Worm (Caenorhabditis elegans) whole organism, L2 larva: ENCODE results near the gene srlf-3.

Experiments
- C34F6.9 ChIP-seq: fragments of 150-350 bp; optimal IDR thresholded peaks from 2 replicates; lab custom pipeline; 2014; ENCODE audit warnings: missing biosample characterization, missing genetic modification characterization
- F13H6.1 ChIP-seq: sonication (generic microtip); optimal IDR thresholded peaks from 2 replicates; lab custom pipeline; 2016; ENCODE audit warnings: missing genetic modification characterization, missing compliant biosample characterization
- R02D3.7 ChIP-seq: fragments of 150-350 bp; optimal IDR thresholded peaks from 2 replicates; lab custom pipeline; 2014; ENCODE audit warnings: missing biosample characterization, missing genetic modification characterization
- Y55F3AM.14 ChIP-seq: fragments of 200-800 bp; sonication (Bioruptor generic); optimal IDR thresholded peaks from 2 replicates; lab custom pipeline; 2018; ENCODE audit warnings: mild to moderate bottlenecking, missing genetic modification characterization, missing compliant biosample characterization
- alr-1 ChIP-seq: fragments of 150-350 bp; optimal IDR thresholded peaks from 2 replicates; lab custom pipeline; 2014; ENCODE audit warnings: missing biosample characterization, missing genetic modification characterization
- aly-2 ChIP-seq: fragments of 150-350 bp; optimal IDR thresholded peaks from 2 replicates; lab custom pipeline; 2014; ENCODE audit warnings: missing biosample characterization, missing genetic modification characterization
- blmp-1 ChIP-seq: sonication (generic microtip); optimal IDR thresholded peaks from 2 replicates; lab custom pipeline; 2017; ENCODE audit warnings: missing genetic modification characterization, mild to moderate bottlenecking, missing compliant biosample characterization, antibody characterized with exemption, moderate library complexity; ENCODE audit not compliant: insufficient read depth
- ceh-16 ChIP-seq: fragments of 150-350 bp; optimal IDR thresholded peaks from 2 replicates; lab custom pipeline; 2014; ENCODE audit warnings: missing biosample characterization, missing genetic modification characterization
- crh-2 ChIP-seq: sonication (generic microtip); optimal IDR thresholded peaks from 2 replicates; lab custom pipeline; 2017; ENCODE audit warnings: missing biosample characterization, missing genetic modification characterization
- dmd-4 ChIP-seq: sonication (generic microtip); optimal IDR thresholded peaks from 2 replicates; lab custom pipeline; 2017; ENCODE audit warnings: missing biosample characterization, missing genetic modification characterization
- egl-27 ChIP-seq: sonication (generic microtip); optimal IDR thresholded peaks from 3 replicates; lab custom pipeline; 2017; ENCODE audit warnings: missing biosample characterization, missing genetic modification reagents, missing genetic modification characterization
- elt-3 ChIP-seq: sonication (generic microtip); optimal IDR thresholded peaks from 2 replicates; lab custom pipeline; 2017; ENCODE audit warnings: missing biosample characterization, missing genetic modification characterization
- fos-1 ChIP-seq: fragments of 150-350 bp; optimal IDR thresholded peaks from 2 replicates; lab custom pipeline; 2014; ENCODE audit warnings: missing biosample characterization, missing genetic modification characterization
- gmeb-1 ChIP-seq: fragments of 150-350 bp; optimal IDR thresholded peaks from 2 replicates; lab custom pipeline; 2014; ENCODE audit warnings: missing biosample characterization, missing genetic modification characterization
- lin-13 ChIP-seq: fragments of 150-350 bp; optimal IDR thresholded peaks from 2 replicates; lab custom pipeline; 2014; ENCODE audit warnings: missing biosample characterization, missing genetic modification reagents, missing genetic modification characterization
- lin-39 ChIP-seq: fragments of 150-350 bp; optimal IDR thresholded peaks from 2 replicates; lab custom pipeline; 2014; ENCODE audit warnings: missing biosample characterization, missing genetic modification reagents, missing genetic modification characterization
- lsy-2 ChIP-seq, 2 experiments: fragments of 150-350 bp in 1 of 2; sonication (generic microtip) in 1 of 2; optimal IDR thresholded peaks; 2 replicates each; lab custom pipeline; 2014 to 2017; ENCODE audit warnings: missing biosample characterization in 2 of 2, missing genetic modification characterization in 2 of 2
- mab-5 ChIP-seq: fragments of 150-350 bp; optimal IDR thresholded peaks from 2 replicates; lab custom pipeline; 2014; ENCODE audit warnings: missing biosample characterization, missing genetic modification characterization
- mbf-1 ChIP-seq: sonication (generic microtip); optimal IDR thresholded peaks from 2 replicates; lab custom pipeline; 2017; ENCODE audit warnings: missing biosample characterization, missing genetic modification characterization
- mdl-1 ChIP-seq, 2 experiments: fragments of 150-350 bp in 1 of 2; sonication (generic microtip) in 1 of 2; optimal IDR thresholded peaks; 2 replicates each; lab custom pipeline; 2017; ENCODE audit warnings: missing biosample characterization in 2 of 2, missing genetic modification characterization in 2 of 2
- nhr-10 ChIP-seq: sonication (generic microtip); optimal IDR thresholded peaks from 2 replicates; lab custom pipeline; 2017; ENCODE audit warnings: missing biosample characterization, missing genetic modification characterization
- nhr-11 ChIP-seq: fragments of 150-350 bp; optimal IDR thresholded peaks from 2 replicates; lab custom pipeline; 2014; ENCODE audit warnings: missing biosample characterization, missing genetic modification characterization
- nhr-12 ChIP-seq: fragments of 150-350 bp; optimal IDR thresholded peaks from 2 replicates; lab custom pipeline; 2014; ENCODE audit warnings: missing biosample characterization, missing genetic modification characterization
- nhr-129 ChIP-seq: fragments of 150-350 bp; optimal IDR thresholded peaks from 2 replicates; lab custom pipeline; 2014; ENCODE audit warnings: missing biosample characterization, missing genetic modification characterization
- nhr-21 ChIP-seq: fragments of 150-350 bp; optimal IDR thresholded peaks from 2 replicates; lab custom pipeline; 2014; ENCODE audit warnings: missing biosample characterization, missing genetic modification characterization
- nhr-23 ChIP-seq: fragments of 150-350 bp; optimal IDR thresholded peaks from 2 replicates; lab custom pipeline; 2014; ENCODE audit warnings: missing biosample characterization, missing genetic modification reagents, missing genetic modification characterization
- nhr-237 ChIP-seq: fragments of 150-350 bp; optimal IDR thresholded peaks from 2 replicates; lab custom pipeline; 2014; ENCODE audit warnings: missing biosample characterization, missing genetic modification characterization
- nhr-25 ChIP-seq: fragments of 150-350 bp; sonication (generic microtip); optimal IDR thresholded peaks from 3 replicates; lab custom pipeline; 2014; ENCODE audit warnings: missing biosample characterization, missing genetic modification characterization
- nhr-6 ChIP-seq: fragments of 150-350 bp; optimal IDR thresholded peaks from 2 replicates; lab custom pipeline; 2014; ENCODE audit warnings: missing biosample characterization, missing genetic modification characterization
- peb-1 ChIP-seq: fragments of 150-350 bp; optimal IDR thresholded peaks from 2 replicates; lab custom pipeline; 2014; ENCODE audit warnings: missing biosample characterization, missing genetic modification characterization
- sem-4 ChIP-seq: fragments of 150-350 bp; optimal IDR thresholded peaks from 2 replicates; lab custom pipeline; 2014; ENCODE audit warnings: missing biosample characterization, missing genetic modification reagents, missing genetic modification characterization
- skn-1 ChIP-seq: sonication (generic microtip); optimal IDR thresholded peaks from 2 replicates; lab custom pipeline; 2017; ENCODE audit warnings: missing biosample characterization, missing genetic modification characterization
- sma-3 ChIP-seq: sonication (generic microtip); optimal IDR thresholded peaks from 2 replicates; lab custom pipeline; 2016; ENCODE audit warnings: missing genetic modification reagents, missing genetic modification characterization, missing compliant biosample characterization
- sma-9 ChIP-seq, 2 experiments: fragments of 150-350 bp in 1 of 2; sonication (generic microtip) in 1 of 2; optimal IDR thresholded peaks; 2 replicates each; lab custom pipeline; 2014 to 2016; ENCODE audit warnings: missing genetic modification characterization in 2 of 2, mild to moderate bottlenecking in 1 of 2, missing biosample characterization in 1 of 2, missing compliant biosample characterization in 1 of 2, missing genetic modification reagents in 1 of 2, moderate library complexity in 1 of 2
- snpc-4 ChIP-seq: fragments of 150-350 bp; optimal IDR thresholded peaks from 2 replicates; lab custom pipeline; 2014; ENCODE audit warnings: missing biosample characterization, missing genetic modification characterization
- unc-55 ChIP-seq: fragments of 150-350 bp; sonication (generic microtip); optimal IDR thresholded peaks from 3 replicates; lab custom pipeline; 2014; ENCODE audit warnings: missing biosample characterization, missing genetic modification reagents, missing genetic modification characterization
- unc-62 ChIP-seq: fragments of 150-350 bp; optimal IDR thresholded peaks from 2 replicates; lab custom pipeline; 2014; ENCODE audit warnings: missing biosample characterization, missing genetic modification reagents, missing genetic modification characterization
- zag-1 ChIP-seq: fragments of 150-350 bp; optimal IDR thresholded peaks from 2 replicates; lab custom pipeline; 2014; ENCODE audit warnings: missing biosample characterization, missing genetic modification characterization
- ztf-1 ChIP-seq: fragments of 200-800 bp; sonication (Bioruptor generic); conservative IDR thresholded peaks from 2 replicates; pipeline ENCODE4 v1.3.6; 2022; ENCODE audit warnings: missing genetic modification characterization, missing compliant biosample characterization
- ztf-4 ChIP-seq: fragments of 150-350 bp; optimal IDR thresholded peaks from 2 replicates; lab custom pipeline; 2014; ENCODE audit warnings: missing biosample characterization, missing genetic modification characterization

The srlf-3 gene

DNA sequence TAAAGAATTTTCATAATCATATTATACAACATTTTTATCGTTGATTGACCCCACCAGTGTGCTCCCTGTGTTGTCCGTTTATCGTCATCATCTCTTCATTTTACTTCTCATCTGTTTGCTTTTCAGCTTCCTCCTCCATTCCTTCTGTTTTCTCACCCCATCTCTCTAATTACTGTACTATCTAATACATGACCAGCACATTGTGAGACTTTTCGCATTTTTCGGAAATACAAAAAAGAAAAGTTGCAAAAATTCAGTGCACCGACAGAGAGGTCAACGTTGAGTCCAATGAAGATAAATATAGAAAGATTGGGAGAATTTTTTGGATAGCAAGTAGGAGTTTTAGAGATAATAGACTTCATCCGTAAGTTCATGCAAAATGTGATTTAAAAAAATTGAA, 32.7 kb downstream of the srlf-3 start:
- TF ChIP-seq R02D3.7 (tag; lab: Kevin White, UChicago): no peak
- TF ChIP-seq ztf-4: no peak
- TF ChIP-seq aly-2: no peak
- no peak for TF ChIP-seq unc-62 (GFP tag; lab: Kevin White, UChicago)
- TF ChIP-seq nhr-23 (tag; lab: Kevin White, UChicago): no peak
- no peak for TF ChIP-seq alr-1 (tag; lab: Kevin White, UChicago)
- no peak for TF ChIP-seq nhr-11 (tag; lab: Kevin White, UChicago)
- TF ChIP-seq nhr-129 (tag; lab: Kevin White, UChicago): no peak

DNA sequence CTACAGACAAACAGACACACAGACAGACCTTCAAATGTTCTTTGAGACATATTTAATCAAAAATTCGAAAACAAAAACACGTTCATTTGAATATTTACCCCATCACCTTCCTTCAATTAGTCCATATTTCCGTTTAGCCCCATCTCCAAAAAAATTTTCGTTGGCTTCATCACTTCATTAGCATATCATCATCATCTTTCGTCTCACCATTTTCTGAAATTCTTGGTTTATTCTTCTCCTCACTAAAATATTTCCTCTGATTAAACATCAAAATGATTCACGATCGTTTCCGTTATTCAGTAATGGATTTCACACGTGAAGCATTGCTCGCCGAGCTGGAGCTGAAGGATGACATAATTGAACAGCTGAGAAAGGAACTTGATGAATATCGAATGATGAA, 33.3 kb downstream of the srlf-3 start, which contains the start of gene pkg-2:
Gene pkg-2, plus strand, starts transcription at position 301 of the 400 bp plus-strand sequence.
- TF ChIP-seq Y55F3AM.14 (GFP tag; lab: Kevin White, UChicago) (no peak), nhr-129 (tag; lab: Kevin White, UChicago) (no peak), mdl-1 (tag; optimal IDR thresholded peaks at IDR 0.05; lab: Kevin White, UChicago) (no peak), lin-13 (GFP tag; lab: Kevin White, UChicago) (no peak), gmeb-1 (no peak), peb-1 (no peak)

DNA sequence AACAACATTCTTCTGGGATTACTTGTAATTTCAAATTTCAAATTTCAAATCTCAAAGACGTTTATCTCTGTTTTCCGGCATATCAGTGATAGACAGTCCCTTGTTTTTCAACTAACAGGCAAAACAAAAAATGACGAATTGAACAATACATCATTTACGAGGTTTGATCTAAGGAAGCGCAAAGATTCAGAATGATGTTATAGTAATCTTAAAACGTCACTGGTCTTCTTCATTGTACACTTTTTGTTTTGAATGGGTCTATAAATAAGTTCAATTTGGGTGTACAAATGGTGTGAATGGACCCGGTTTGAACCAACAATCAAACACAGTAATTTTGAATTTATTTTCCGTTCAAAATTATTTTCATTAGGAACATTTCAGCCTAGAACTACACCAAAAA, 36.7 kb downstream of the srlf-3 start:
- no peak for TF ChIP-seq aly-2
- TF ChIP-seq lin-39 (tag; lab: Kevin White, UChicago): no peak
- TF ChIP-seq lin-13 (GFP tag; lab: Kevin White, UChicago): no peak
- TF ChIP-seq nhr-25 (tag; lab: Kevin White, UChicago): no peak
- TF ChIP-seq nhr-10 (tag; lab: Kevin White, UChicago): no peak
- no peak for TF ChIP-seq peb-1
- TF ChIP-seq nhr-11 (tag; lab: Kevin White, UChicago): no peak
- no peak for TF ChIP-seq lsy-2 (tag; optimal IDR thresholded peaks at IDR 0.05; lab: Kevin White, UChicago)
- TF ChIP-seq F13H6.1: no peak
- no peak for TF ChIP-seq ceh-16
- no peak for TF ChIP-seq fos-1 (tag; lab: Kevin White, UChicago)
- TF ChIP-seq skn-1 (tag; lab: Kevin White, UChicago): no peak
- TF ChIP-seq nhr-237 (tag; lab: Kevin White, UChicago): no peak
- no peak for TF ChIP-seq sma-9 (GFP tag; optimal IDR thresholded peaks at IDR 0.05; lab: Kevin White, UChicago)
- no peak for TF ChIP-seq sma-9 (tag; optimal IDR thresholded peaks at IDR 0.05; lab: Kevin White, UChicago)
- no peak for TF ChIP-seq nhr-21 (tag; lab: Kevin White, UChicago)
- TF ChIP-seq snpc-4 (tag; lab: Kevin White, UChicago): no peak
- no peak for TF ChIP-seq egl-27 (tag; lab: Kevin White, UChicago)
- TF ChIP-seq ztf-4: no peak

DNA sequence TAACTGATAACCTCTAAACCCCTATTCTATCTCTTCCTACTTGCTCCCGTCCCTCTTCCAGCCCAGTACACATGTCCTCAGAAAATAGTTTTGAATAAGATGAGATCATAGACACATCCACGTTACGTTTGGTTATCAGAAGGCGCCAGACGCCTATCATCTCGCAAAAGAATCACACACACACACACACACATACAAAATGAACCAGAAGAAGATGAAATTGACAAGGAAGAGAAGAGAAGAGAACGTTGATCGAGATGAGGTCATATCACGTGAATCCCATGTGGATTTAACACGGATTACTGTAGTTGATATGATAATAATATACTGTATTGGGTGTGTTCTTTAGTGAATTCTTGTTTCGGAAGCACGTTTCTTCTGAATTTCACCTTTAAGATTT, 38.8 kb downstream of the srlf-3 start:
- TF ChIP-seq lin-39 (tag; lab: Kevin White, UChicago) (no peak), lsy-2 (tag; optimal IDR thresholded peaks at IDR 0.05; lab: Kevin White, UChicago) (peak in 1 of 2 experiments; percentile 86), F13H6.1 (peak; percentile 92), skn-1 (tag; lab: Kevin White, UChicago) (no peak), sem-4 (tag; lab: Kevin White, UChicago) (peak; percentile 18), fos-1 (tag; lab: Kevin White, UChicago) (peak; percentile 68), ceh-16 (no peak), crh-2 (tag; lab: Kevin White, UChicago) (peak; percentile 63), C34F6.9 (tag; lab: Kevin White, UChicago) (peak; percentile 11), sma-3 (GFP tag; lab: Kevin White, UChicago) (peak; percentile 88), nhr-23 (tag; lab: Kevin White, UChicago) (no peak), nhr-129 (tag; lab: Kevin White, UChicago) (peak; percentile 88), blmp-1 (tag; lab: Kevin White, UChicago) (peak; percentile 43), unc-55 (GFP tag; lab: Kevin White, UChicago) (no peak), mbf-1 (tag; lab: Kevin White, UChicago) (no peak), elt-3 (no peak), aly-2 (no peak), egl-27 (tag; lab: Kevin White, UChicago) (peak; percentile 62), nhr-6 (tag; lab: Kevin White, UChicago) (peak; percentile 79), mdl-1 (tag; optimal IDR thresholded peaks at IDR 0.05; lab: Kevin White, UChicago) (peak in 1 of 2 experiments; percentile 44), ztf-4 (peak; percentile 65), unc-62 (GFP tag; lab: Kevin White, UChicago) (peak; percentile 23), sma-9 (GFP tag; optimal IDR thresholded peaks at IDR 0.05; lab: Kevin White, UChicago) (peak; percentile 97), sma-9 (tag; optimal IDR thresholded peaks at IDR 0.05; lab: Kevin White, UChicago) (peak; percentile 77), nhr-12 (tag; lab: Kevin White, UChicago) (no peak), Y55F3AM.14 (GFP tag; lab: Kevin White, UChicago) (peak; percentile 62), ztf-1 (GFP tag; lab: Robert Waterston, UW) (no peak), nhr-21 (tag; lab: Kevin White, UChicago) (peak; percentile 87), zag-1 (tag; lab: Kevin White, UChicago) (no peak), dmd-4 (tag; lab: Kevin White, UChicago) (no peak), snpc-4 (tag; lab: Kevin White, UChicago) (no peak), nhr-10 (tag; lab: Kevin White, UChicago) (no peak), mab-5 (tag; lab: Kevin White, UChicago) (no peak)
- TF ChIP-seq, all 48 proteins: peak for 17
